Fruit fly (Drosophila melanogaster) whole organism: ENCODE results near the gene mmd.

Experiments
- CG8478 ChIP-seq: fragments of >200 bp; optimal IDR thresholded peaks from 2 replicates; lab custom pipeline; 2018; ENCODE audit warnings: inconsistent platforms
- Dll ChIP-seq: fragments of >200 bp; optimal IDR thresholded peaks from 2 replicates; lab custom pipeline; 2017
- pan ChIP-seq: fragments of >200 bp; optimal IDR thresholded peaks from 2 replicates; lab custom pipeline; 2017
- psq ChIP-seq: fragments of >200 bp; optimal IDR thresholded peaks from 2 replicates; lab custom pipeline; 2017
- usp ChIP-seq: fragments of >200 bp; optimal IDR thresholded peaks from 2 replicates; lab custom pipeline; 2017; ENCODE audit warnings: missing biosample characterization, missing genetic modification characterization, mixed read lengths

DNA sequence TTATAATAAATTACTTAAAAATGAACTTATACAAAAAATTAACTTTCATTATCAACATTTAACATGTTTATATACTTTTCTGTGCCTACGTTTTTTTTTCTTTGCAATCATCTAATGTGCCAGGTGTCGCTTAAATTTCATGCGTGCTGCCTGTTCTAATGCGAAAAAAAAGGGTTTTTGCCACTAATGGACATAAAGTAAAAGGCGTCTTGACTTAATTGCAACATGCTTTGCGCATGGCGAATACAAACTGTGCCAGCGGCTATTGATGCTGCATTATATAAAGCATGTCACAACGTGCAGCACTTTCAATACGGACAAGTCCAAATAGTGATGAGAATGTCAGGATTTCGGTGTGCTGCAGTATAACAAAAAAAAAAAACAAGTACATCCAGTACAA, 51.3 kb downstream of the mmd start, which contains the start of gene CG8916:
- no peak for TF ChIP-seq CG8478
- no peak for TF ChIP-seq Dll (lab: Kevin White, UChicago)
- TF ChIP-seq usp (GFP tag; lab: Kevin White, UChicago) = no peak
- TF ChIP-seq pan (lab: Kevin White, UChicago) = no peak
- no peak for TF ChIP-seq psq
